Worm (Caenorhabditis elegans) whole organism, mixed stage, embryonic: ENCODE data around the gene paa-1.

Experiments used
- M03D4.4 ChIP-seq: sonication (generic microtip); optimal IDR thresholded peaks from 2 replicates; lab custom pipeline; 2017; ENCODE audit warnings: mild to moderate bottlenecking, missing genetic modification characterization, missing compliant biosample characterization
- bed-3 ChIP-seq: fragments of 200-800 bp; sonication (Bioruptor generic); optimal IDR thresholded peaks from 3 replicates; lab custom pipeline; 2018; ENCODE audit warnings: mild to moderate bottlenecking, missing genetic modification characterization, moderate library complexity, missing compliant biosample characterization
- blmp-1 ChIP-seq: fragments of 150-350 bp; optimal IDR thresholded peaks from 2 replicates; lab custom pipeline; 2014; ENCODE audit warnings: missing biosample characterization, missing genetic modification characterization
- ceh-39 ChIP-seq: fragments of 150-350 bp; optimal IDR thresholded peaks from 2 replicates; lab custom pipeline; 2014; ENCODE audit warnings: missing biosample characterization, missing genetic modification characterization
- ceh-43 ChIP-seq: fragments of 200-800 bp; sonication (Bioruptor generic); optimal IDR thresholded peaks from 2 replicates; lab custom pipeline; 2018; ENCODE audit warnings: mild to moderate bottlenecking, missing genetic modification characterization, moderate library complexity, missing compliant biosample characterization
- ceh-83 ChIP-seq: fragments of 200-800 bp; sonication (Bioruptor generic); optimal IDR thresholded peaks from 2 replicates; lab custom pipeline; 2018; ENCODE audit warnings: mild to moderate bottlenecking, missing genetic modification characterization, missing compliant biosample characterization
- ces-1 ChIP-seq: fragments of 150-350 bp; optimal IDR thresholded peaks from 2 replicates; lab custom pipeline; 2014; ENCODE audit warnings: missing biosample characterization, missing genetic modification reagents, missing genetic modification characterization
- drap-1 ChIP-seq: fragments of 200-800 bp; sonication (Bioruptor generic); optimal IDR thresholded peaks from 3 replicates; lab custom pipeline; 2018; ENCODE audit warnings: mild to moderate bottlenecking, missing genetic modification characterization, missing compliant biosample characterization
- elt-1 ChIP-seq: sonication (generic microtip); optimal IDR thresholded peaks from 2 replicates; lab custom pipeline; 2017; ENCODE audit warnings: missing genetic modification characterization, mild to moderate bottlenecking, missing compliant biosample characterization, antibody characterized with exemption, moderate library complexity, borderline replicate concordance; ENCODE audit not compliant: insufficient read depth
- elt-3 ChIP-seq: fragments of 150-350 bp; optimal IDR thresholded peaks from 2 replicates; lab custom pipeline; 2014; ENCODE audit warnings: missing biosample characterization, missing genetic modification characterization
- flh-1 ChIP-seq: fragments of 200-800 bp; sonication (Bioruptor generic); optimal IDR thresholded peaks from 2 replicates; lab custom pipeline; 2018; ENCODE audit warnings: mild to moderate bottlenecking, missing genetic modification characterization, moderate library complexity, missing compliant biosample characterization
- ham-2 ChIP-seq: fragments of 200-800 bp; sonication (Bioruptor generic); optimal IDR thresholded peaks from 2 replicates; lab custom pipeline; 2018; ENCODE audit warnings: mild to moderate bottlenecking, missing genetic modification characterization, missing compliant biosample characterization
- hlh-1 ChIP-seq: fragments of 150-350 bp; optimal IDR thresholded peaks from 2 replicates; lab custom pipeline; 2014; ENCODE audit warnings: missing biosample characterization, missing genetic modification reagents, missing genetic modification characterization
- lin-13 ChIP-seq: fragments of 150-350 bp; optimal IDR thresholded peaks from 2 replicates; lab custom pipeline; 2014; ENCODE audit warnings: missing biosample characterization, missing genetic modification characterization
- lin-32 ChIP-seq: fragments of 200-800 bp; sonication (Bioruptor generic); optimal IDR thresholded peaks from 2 replicates; lab custom pipeline; 2018; ENCODE audit warnings: mild to moderate bottlenecking, missing genetic modification characterization, missing compliant biosample characterization
- lsy-2 ChIP-seq: fragments of 150-350 bp; optimal IDR thresholded peaks from 2 replicates; lab custom pipeline; 2014; ENCODE audit warnings: missing biosample characterization, missing genetic modification characterization
- mab-5 ChIP-seq: fragments of 150-350 bp; optimal IDR thresholded peaks from 2 replicates; lab custom pipeline; 2014; ENCODE audit warnings: missing biosample characterization, missing genetic modification characterization
- mls-2 ChIP-seq: sonication (generic microtip); optimal IDR thresholded peaks from 2 replicates; lab custom pipeline; 2016; ENCODE audit warnings: mild to moderate bottlenecking, missing genetic modification characterization, moderate library complexity, missing compliant biosample characterization
- nhr-12 ChIP-seq: fragments of 150-350 bp; optimal IDR thresholded peaks from 2 replicates; lab custom pipeline; 2014; ENCODE audit warnings: missing biosample characterization, missing genetic modification characterization
- nhr-2 ChIP-seq: fragments of 150-350 bp; optimal IDR thresholded peaks from 2 replicates; lab custom pipeline; 2014; ENCODE audit warnings: missing biosample characterization, missing genetic modification characterization
- nhr-28 ChIP-seq: fragments of 150-350 bp; optimal IDR thresholded peaks from 2 replicates; lab custom pipeline; 2014; ENCODE audit warnings: missing biosample characterization, missing genetic modification characterization
- nhr-76 ChIP-seq: sonication (generic microtip); optimal IDR thresholded peaks from 2 replicates; lab custom pipeline; 2017; ENCODE audit warnings: missing biosample characterization, missing genetic modification characterization
- sem-2 ChIP-seq: fragments of 200-800 bp; sonication (Bioruptor generic); optimal IDR thresholded peaks from 2 replicates; lab custom pipeline; 2018; ENCODE audit warnings: mild to moderate bottlenecking, missing genetic modification characterization, missing compliant biosample characterization
- snpc-4 ChIP-seq: fragments of 150-350 bp; optimal IDR thresholded peaks from 2 replicates; lab custom pipeline; 2014; ENCODE audit warnings: missing biosample characterization, missing genetic modification characterization
- tbx-8 ChIP-seq: fragments of 200-800 bp; sonication (Bioruptor generic); optimal IDR thresholded peaks from 2 replicates; lab custom pipeline; 2018; ENCODE audit warnings: mild to moderate bottlenecking, missing genetic modification characterization, moderate library complexity, missing compliant biosample characterization
- unc-120 ChIP-seq: sonication (generic microtip); optimal IDR thresholded peaks from 2 replicates; lab custom pipeline; 2017; ENCODE audit warnings: missing genetic modification characterization, missing compliant biosample characterization; ENCODE audit not compliant: poor library complexity, severe bottlenecking
- unc-39 ChIP-seq: fragments of 150-350 bp; optimal IDR thresholded peaks from 2 replicates; lab custom pipeline; 2014; ENCODE audit warnings: missing biosample characterization, missing genetic modification characterization
- unc-62 ChIP-seq: fragments of 150-350 bp; optimal IDR thresholded peaks from 2 replicates; lab custom pipeline; 2014; ENCODE audit warnings: missing biosample characterization, missing genetic modification reagents, missing genetic modification characterization
- zip-8 ChIP-seq: fragments of 150-350 bp; optimal IDR thresholded peaks from 2 replicates; lab custom pipeline; 2014; ENCODE audit warnings: missing biosample characterization, missing genetic modification characterization

Gene paa-1

ce11 chrIII:5421406-5421805, 29.1 kb upstream of the paa-1 start:
- TF ChIP-seq lsy-2 (tag; lab: Kevin White, UChicago) (no peak), M03D4.4 (no peak), ceh-39 (tag; lab: Kevin White, UChicago) (no peak), nhr-28 (tag; lab: Kevin White, UChicago) (no peak), zip-8 (tag; lab: Kevin White, UChicago) (no peak), ces-1 (no peak), lin-32 (no peak), sem-2 (GFP tag; lab: Kevin White, UChicago) (no peak), unc-39 (tag; lab: Kevin White, UChicago) (no peak), hlh-1 (tag; lab: Kevin White, UChicago) (peak; percentile 6), mls-2 (tag; lab: Kevin White, UChicago) (no peak), nhr-12 (tag; lab: Kevin White, UChicago) (no peak), unc-62 (GFP tag; lab: Kevin White, UChicago) (peak; percentile 2), snpc-4 (no peak), blmp-1 (tag; lab: Kevin White, UChicago) (peak; percentile 43), lin-13 (tag; lab: Kevin White, UChicago) (no peak), nhr-76 (tag; lab: Kevin White, UChicago) (no peak), elt-3 (tag; lab: Kevin White, UChicago) (no peak), nhr-2 (tag; lab: Kevin White, UChicago) (no peak), mab-5 (tag; lab: Kevin White, UChicago) (no peak), bed-3 (GFP tag; lab: Kevin White, UChicago) (no peak), tbx-8 (GFP tag; lab: Kevin White, UChicago) (no peak), ceh-83 (GFP tag; lab: Kevin White, UChicago) (no peak), unc-120 (tag; lab: Kevin White, UChicago) (peak; percentile 43)

ce11 chrIII:5422561-5423103, 27.9 kb upstream of the paa-1 start:
- TF ChIP-seq ces-1, result peak; percentile 22
- no peak for TF ChIP-seq drap-1 (GFP tag; lab: Kevin White, UChicago)
- TF ChIP-seq mls-2 (tag; lab: Kevin White, UChicago), result no peak
- peak; percentile 93 for TF ChIP-seq blmp-1 (tag; lab: Kevin White, UChicago)
- peak; percentile 60 for TF ChIP-seq elt-1 (tag; lab: Kevin White, UChicago)
- no peak for TF ChIP-seq elt-3 (tag; lab: Kevin White, UChicago)

DNA sequence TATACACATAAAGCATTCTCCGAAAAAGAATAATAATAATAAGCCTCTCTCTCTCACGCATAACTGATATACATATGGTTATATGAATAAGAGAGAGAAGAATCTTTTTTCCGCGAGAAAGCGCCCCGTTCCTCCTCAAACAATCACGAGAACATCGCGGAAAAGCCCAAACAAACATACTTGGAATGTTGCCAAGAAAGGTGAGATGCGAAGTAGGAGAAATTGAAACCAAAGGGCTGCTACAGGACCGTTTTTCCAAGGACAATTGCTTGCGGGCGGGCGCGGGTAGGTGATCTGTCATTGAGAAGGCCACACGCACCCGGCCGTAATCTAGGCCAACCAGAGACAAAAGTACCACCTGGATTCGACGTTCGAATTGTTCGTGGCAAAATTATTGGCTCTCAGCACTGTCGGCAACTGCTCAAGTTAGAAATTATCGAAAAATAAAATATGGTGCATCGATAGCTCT, 26.8 kb upstream of the paa-1 start, which contains the start of gene dnj-24:
TSS of gene dnj-24 (minus strand) at position 419 of the 469 bp plus-strand sequence.
- TF ChIP-seq elt-3 (tag; lab: Kevin White, UChicago) (no peak), ham-2 (GFP tag; lab: Kevin White, UChicago) (peak; percentile 50)

DNA sequence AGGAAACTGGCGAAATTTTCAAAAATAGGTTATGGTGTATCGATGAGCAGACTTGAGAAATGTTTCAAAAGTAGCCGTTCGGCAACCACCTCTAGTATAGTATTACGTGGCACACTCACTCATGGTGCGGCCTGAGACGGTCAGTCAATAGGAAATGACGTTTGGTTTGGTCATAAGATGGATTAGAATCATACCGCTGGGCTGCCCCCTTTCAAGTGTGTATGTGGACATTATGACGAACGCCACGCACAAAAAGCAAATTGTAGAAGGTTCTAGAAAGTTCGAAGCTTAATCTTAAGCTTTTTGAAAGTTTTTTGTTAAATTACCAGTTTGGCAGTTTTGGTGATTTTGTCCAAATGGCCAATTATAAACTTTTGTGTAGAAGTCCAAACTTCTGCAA, 26.2 kb upstream of the paa-1 start:
- peak; percentile 58 for TF ChIP-seq nhr-2 (tag; lab: Kevin White, UChicago)
- no peak for TF ChIP-seq ceh-39 (tag; lab: Kevin White, UChicago)

DNA sequence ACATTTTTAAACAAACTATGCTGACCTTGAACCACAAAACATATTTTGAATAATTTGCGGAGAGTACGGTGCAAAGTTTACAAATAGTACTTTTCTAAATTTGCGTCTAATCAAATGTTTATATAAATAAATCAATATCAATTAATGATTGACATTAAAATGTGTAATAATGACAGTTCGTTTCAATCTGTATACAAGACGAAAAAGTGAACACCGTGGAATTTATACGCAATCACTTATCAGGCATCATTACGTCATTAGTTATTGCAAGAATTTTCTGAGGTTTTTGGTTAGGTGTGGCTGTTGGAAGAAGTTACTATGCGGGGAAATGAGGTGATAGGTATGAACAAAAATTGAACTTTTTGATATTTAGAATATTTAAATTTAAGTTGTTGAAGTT, 23.4 kb upstream of the paa-1 start:
- no peak for TF ChIP-seq flh-1 (GFP tag; lab: Kevin White, UChicago)
- TF ChIP-seq zip-8 (tag; lab: Kevin White, UChicago), result peak; percentile 39
- TF ChIP-seq nhr-76 (tag; lab: Kevin White, UChicago), result no peak
- no peak for TF ChIP-seq unc-62 (GFP tag; lab: Kevin White, UChicago)
- no peak for TF ChIP-seq ceh-43 (GFP tag; lab: Kevin White, UChicago)
- TF ChIP-seq nhr-12 (tag; lab: Kevin White, UChicago), result no peak
- no peak for TF ChIP-seq snpc-4

- TF ChIP-seq lin-13 (tag; lab: Kevin White, UChicago), result no peak
- TF ChIP-seq ham-2 (GFP tag; lab: Kevin White, UChicago), result peak; percentile 59
- TF ChIP-seq, all 35 proteins: peak for 1
Observed at ce11 chrIII:5436306-5436705, 14.2 kb upstream of the paa-1 start.
